Fruit fly (Drosophila melanogaster) ovary, adult (tissue): ENCODE results near the gene Cpr11B.
A peak's percentile ranks its signal among the peaks of the same experiment; 100 is the strongest.

ENCODE experiments used
- CG17801 ChIP-seq: fragments of 200-800 bp; optimal IDR thresholded peaks from 2 replicates; lab custom pipeline; 2019; ENCODE audit warnings: missing biosample characterization, mild to moderate bottlenecking, missing genetic modification characterization, moderate library complexity; ENCODE audit not compliant: partially characterized antibody

The Cpr11B gene

dm6 chrX:12596353-12597107 lies 43.6 kb downstream of the Cpr11B start:
- TF ChIP-seq CG17801 (GFP tag; lab: Kevin White, UChicago) = peak; percentile 93

- TF ChIP-seq CG17801 (GFP tag; lab: Kevin White, UChicago) = no peak
Measured at dm6 chrX:12600802-12601793, 48.2 kb downstream of the Cpr11B start.
